Fruit fly (Drosophila melanogaster) whole organism: ENCODE results near the gene CG7728.

Source experiments
- CG8478 ChIP-seq: fragments of >200 bp; optimal IDR thresholded peaks from 2 replicates; lab custom pipeline; 2018; ENCODE audit warnings: inconsistent platforms
- Dll ChIP-seq: fragments of >200 bp; optimal IDR thresholded peaks from 2 replicates; lab custom pipeline; 2017
- EcR ChIP-seq, 2 experiments: fragments of >200 bp; optimal IDR thresholded peaks; 2 replicates each; lab custom pipeline; 2017; ENCODE audit warnings: missing biosample characterization in 2 of 2, missing genetic modification characterization in 2 of 2, missing genetic modification reagents in 2 of 2
- pan ChIP-seq: fragments of >200 bp; optimal IDR thresholded peaks from 2 replicates; lab custom pipeline; 2017
- psq ChIP-seq: fragments of >200 bp; optimal IDR thresholded peaks from 2 replicates; lab custom pipeline; 2017
- usp ChIP-seq: fragments of >200 bp; optimal IDR thresholded peaks from 2 replicates; lab custom pipeline; 2017; ENCODE audit warnings: missing biosample characterization, missing genetic modification characterization, mixed read lengths

The CG7728 gene

DNA sequence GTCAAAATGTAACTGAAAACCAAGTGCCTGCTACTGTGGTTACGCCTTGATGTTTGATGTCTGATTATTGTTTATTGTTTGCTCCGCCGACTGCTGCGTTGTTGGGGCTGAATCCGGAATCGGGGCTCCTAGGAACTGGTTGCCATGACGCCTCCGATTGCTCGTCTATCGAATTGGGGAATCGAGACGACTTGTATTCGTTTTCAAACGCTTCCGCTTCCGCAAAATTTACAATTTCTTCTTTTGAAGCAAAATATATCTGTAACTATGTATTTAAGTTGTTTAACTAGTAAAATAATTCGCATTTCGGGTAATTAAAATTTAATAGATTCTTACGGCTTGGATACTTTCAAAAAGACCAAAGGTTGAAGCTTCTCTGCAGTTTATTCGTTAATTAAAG, 6.4 kb downstream of the CG7728 start, which contains the start of gene CG6652:
CG6652 (minus strand) TSS at position 101 of the 400 bp plus-strand sequence.
- TF ChIP-seq EcR (GFP tag; optimal IDR thresholded peaks at IDR 0.05; lab: Kevin White, UChicago) (no peak), pan (no peak), CG8478 (lab: Kevin White, UChicago) (no peak), psq (lab: Kevin White, UChicago) (no peak), usp (GFP tag; lab: Kevin White, UChicago) (no peak), Dll (lab: Kevin White, UChicago) (no peak)

DNA sequence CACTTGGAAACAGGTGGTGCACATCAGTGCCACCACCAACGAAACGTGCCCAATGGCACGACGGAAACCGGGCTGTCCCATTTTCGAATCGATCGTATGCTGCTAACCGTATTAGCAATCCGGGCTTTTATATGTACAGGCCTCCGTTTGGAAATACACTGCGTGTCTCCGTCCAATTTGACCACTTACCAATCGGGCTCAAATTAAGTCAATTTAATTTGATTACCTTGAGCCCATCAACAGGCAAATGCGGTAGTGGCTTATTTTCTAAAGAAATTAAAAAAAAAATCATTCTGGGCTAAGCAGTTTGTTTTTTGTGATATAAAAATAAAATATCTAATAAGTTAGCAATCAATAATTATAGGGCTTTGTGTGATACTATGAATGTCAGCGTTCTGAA, 7.3 kb downstream of the CG7728 start, which contains the start of gene a10:
a10 (minus strand) TSS at position 101 of the 400 bp plus-strand sequence.
- TF ChIP-seq usp (GFP tag; lab: Kevin White, UChicago) (no peak), Dll (lab: Kevin White, UChicago) (no peak), psq (lab: Kevin White, UChicago) (no peak), pan (no peak), EcR (GFP tag; optimal IDR thresholded peaks at IDR 0.05; lab: Kevin White, UChicago) (no peak), CG8478 (lab: Kevin White, UChicago) (no peak)

DNA sequence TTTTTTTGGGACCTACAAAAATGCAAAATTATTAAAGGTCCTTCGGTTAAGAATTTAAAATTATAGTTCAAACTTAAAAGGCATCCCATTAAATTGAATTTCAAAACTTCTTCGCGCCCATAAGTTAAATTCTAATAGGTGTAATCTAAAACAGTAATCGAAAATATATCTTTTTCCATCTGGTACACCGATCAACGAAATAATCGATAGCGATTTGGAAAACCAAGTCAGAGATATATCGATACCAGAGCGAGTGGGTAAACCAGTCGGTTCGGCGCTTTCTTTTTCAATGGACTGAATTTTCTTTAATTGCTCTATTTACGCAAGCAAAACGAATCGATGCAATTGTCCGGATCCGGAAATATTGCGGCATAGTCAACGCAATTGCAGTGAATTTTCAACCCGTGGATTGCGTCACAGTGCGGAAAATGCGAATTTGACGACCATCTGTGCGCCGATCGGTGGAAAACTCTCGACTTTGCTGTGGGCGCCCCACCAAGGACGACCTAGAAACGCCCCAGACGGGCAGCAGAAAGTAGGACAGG, 7.8 kb downstream of the CG7728 start, which contains the start of gene Fit2:
Fit2 (plus strand) TSS at position 234 of the 545 bp plus-strand sequence.
- TF ChIP-seq psq (lab: Kevin White, UChicago) (no peak), CG8478 (lab: Kevin White, UChicago) (no peak), Dll (lab: Kevin White, UChicago) (no peak), pan (no peak)

DNA sequence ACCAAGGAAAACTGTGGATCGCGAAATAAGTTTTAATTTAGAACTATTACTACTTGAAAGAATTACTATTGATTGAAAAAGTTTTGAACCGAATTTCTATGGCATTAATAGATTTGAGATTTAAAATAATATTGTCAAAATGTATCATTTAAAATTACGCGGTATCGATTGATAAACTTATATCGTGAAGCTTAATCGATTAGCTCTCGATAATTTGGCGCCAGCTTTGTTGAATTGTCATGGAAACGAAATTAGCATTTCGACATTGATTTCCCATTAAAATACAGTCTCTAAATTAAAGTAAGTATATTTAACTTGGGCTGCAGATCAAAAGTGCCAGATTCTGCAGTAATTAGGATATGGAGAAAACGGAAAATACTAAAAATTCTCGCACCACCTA, 11.0 kb downstream of the CG7728 start, which contains the start of gene CG7730:
CG7730 (plus strand) TSS at position 206 of the 400 bp plus-strand sequence.
- TF ChIP-seq EcR (GFP tag; optimal IDR thresholded peaks at IDR 0.05; lab: Kevin White, UChicago) (no peak), pan (no peak)

DNA sequence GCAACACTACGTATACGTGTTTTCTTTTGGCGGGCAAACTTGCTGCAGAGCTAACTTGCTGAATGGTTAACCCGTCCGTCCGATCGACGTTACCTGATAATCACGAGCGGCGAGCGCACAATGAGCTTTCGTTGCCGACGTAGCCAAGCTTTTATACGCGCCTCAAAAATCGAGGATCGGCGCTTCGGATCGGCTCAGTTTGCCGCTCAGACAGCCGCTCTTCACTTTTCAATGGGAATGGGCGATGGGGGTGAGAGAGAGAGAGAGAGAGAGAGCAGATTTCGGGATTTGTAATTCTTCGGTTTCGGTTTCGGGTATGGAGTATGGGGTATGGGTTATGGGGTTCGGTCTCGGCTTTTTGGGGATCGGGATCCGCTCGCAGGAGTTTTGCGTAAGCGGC, 15.6 kb downstream of the CG7728 start, which contains the start of gene Ilp8:
Ilp8 (minus strand) TSS at position 110 of the 400 bp plus-strand sequence.
- no peak for TF ChIP-seq psq (lab: Kevin White, UChicago)
- TF ChIP-seq Dll (lab: Kevin White, UChicago), result peak; percentile 63
- no peak for TF ChIP-seq usp (GFP tag; lab: Kevin White, UChicago)
- TF ChIP-seq EcR (GFP tag; optimal IDR thresholded peaks at IDR 0.05; lab: Kevin White, UChicago), result no peak
- TF ChIP-seq CG8478 (lab: Kevin White, UChicago), result no peak
- TF ChIP-seq pan, result no peak

DNA sequence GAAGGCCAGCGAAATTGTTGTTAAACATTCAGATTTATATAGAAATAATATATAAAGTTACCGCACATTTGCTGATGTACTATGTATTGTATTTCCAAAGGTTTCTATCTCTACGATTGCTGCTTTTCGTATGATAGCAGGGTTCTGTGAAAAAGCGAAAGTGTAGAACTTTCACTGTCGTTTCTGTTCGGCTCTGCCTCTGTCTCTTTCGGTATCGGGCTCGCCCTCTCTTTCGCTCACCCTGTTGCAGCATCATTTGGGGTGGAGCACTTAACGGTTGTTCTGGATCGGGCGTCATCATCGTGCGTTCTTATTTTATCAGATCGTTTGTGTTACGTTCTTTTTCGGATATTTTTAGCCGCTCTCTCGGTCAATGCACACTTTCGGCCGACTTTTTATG, 17.0 kb downstream of the CG7728 start:
- TF ChIP-seq pan, result no peak
- no peak for TF ChIP-seq EcR (GFP tag; optimal IDR thresholded peaks at IDR 0.05; lab: Kevin White, UChicago)
- TF ChIP-seq CG8478 (lab: Kevin White, UChicago), result no peak
- TF ChIP-seq usp (GFP tag; lab: Kevin White, UChicago), result no peak
- TF ChIP-seq Dll (lab: Kevin White, UChicago), result no peak

DNA sequence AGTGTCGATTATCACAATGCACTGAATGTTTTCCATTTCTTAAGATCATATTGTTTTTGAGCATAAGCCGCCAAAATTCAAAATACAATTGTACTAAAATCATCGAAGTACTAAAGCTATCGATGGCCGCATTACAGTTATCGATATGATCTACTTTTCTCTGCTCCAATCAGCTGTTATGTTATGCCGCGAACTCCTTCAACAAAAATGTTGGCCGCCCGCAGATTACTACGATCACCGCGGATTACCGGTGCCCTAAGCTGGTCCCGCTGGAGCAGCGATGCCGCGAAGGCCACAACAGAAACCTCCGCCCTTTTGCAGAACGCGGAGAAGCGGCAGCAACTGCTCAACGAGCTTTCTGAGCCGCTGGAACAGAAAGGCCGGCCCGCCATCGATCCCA, 19.2 kb downstream of the CG7728 start, which contains the start of gene beg:
beg (plus strand) TSS at position 177 of the 400 bp plus-strand sequence.
- no peak for TF ChIP-seq usp (GFP tag; lab: Kevin White, UChicago)
- no peak for TF ChIP-seq EcR (GFP tag; optimal IDR thresholded peaks at IDR 0.05; lab: Kevin White, UChicago)
- no peak for TF ChIP-seq Dll (lab: Kevin White, UChicago)
- no peak for TF ChIP-seq pan
- no peak for TF ChIP-seq psq (lab: Kevin White, UChicago)
- TF ChIP-seq CG8478 (lab: Kevin White, UChicago), result no peak

DNA sequence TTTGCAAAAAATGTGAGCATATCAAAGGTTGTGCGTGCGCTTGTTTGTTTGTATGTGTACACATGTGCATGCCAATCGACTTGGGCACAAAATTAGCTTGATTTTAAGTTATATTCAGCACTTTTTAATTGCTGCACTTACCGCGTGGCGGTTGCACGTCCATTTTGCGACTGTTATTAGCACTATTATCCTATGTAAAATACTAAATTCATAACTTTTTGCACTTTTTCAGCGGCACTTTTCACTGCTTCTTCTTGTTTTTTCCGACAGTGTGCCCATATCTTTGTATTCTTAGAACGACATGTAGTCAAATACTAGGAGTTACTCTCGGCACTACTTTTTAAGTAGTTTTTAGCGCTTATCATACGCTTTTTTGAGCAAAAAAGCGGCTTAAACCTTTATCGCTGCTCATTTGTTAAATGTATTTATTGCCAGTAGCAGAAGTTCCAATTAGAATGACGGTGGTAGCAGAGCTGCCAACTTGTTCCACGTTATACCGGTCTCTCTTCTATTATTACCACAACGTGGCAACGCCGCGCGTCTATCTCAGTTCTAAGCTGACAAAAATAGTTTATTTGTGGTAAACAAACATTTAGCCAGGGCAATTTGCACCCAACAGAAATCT, 26.1 kb downstream of the CG7728 start, which contains the start of the genes scaf6 and Papst2:
scaf6 (minus strand) TSS at position 278 of the 625 bp plus-strand sequence.
Papst2 (plus strand) TSS at position 501 of the 625 bp plus-strand sequence.
- no peak for TF ChIP-seq CG8478 (lab: Kevin White, UChicago)
- no peak for TF ChIP-seq EcR (GFP tag; optimal IDR thresholded peaks at IDR 0.05; lab: Kevin White, UChicago)
- no peak for TF ChIP-seq psq (lab: Kevin White, UChicago)
- TF ChIP-seq Dll (lab: Kevin White, UChicago), result no peak
- TF ChIP-seq pan, result no peak
- no peak for TF ChIP-seq usp (GFP tag; lab: Kevin White, UChicago)

DNA sequence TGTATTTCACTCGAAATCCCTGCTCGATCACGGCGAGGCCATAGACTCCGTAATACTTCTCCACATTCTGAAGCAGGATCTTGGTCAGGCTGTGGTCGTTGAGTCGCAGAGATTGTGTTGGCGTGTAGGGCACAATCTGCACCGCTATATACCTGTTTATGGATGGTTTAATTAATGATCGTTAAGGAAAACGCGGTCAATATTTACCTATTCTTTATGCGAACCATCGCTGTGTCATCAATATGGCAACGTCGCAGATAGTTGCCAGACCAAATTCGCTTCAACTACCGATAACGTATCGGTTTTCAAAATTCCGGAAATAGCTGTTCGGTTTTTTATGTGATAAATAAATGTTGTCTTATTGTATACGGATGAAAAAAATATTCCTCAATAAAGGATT, 28.5 kb downstream of the CG7728 start, which contains the start of gene Pop5:
Pop5 (minus strand) TSS at position 240 of the 400 bp plus-strand sequence.
- TF ChIP-seq EcR (GFP tag; optimal IDR thresholded peaks at IDR 0.05; lab: Kevin White, UChicago), result no peak
- TF ChIP-seq pan, result no peak
- no peak for TF ChIP-seq psq (lab: Kevin White, UChicago)
- TF ChIP-seq Dll (lab: Kevin White, UChicago), result no peak
- no peak for TF ChIP-seq usp (GFP tag; lab: Kevin White, UChicago)
- no peak for TF ChIP-seq CG8478 (lab: Kevin White, UChicago)

DNA sequence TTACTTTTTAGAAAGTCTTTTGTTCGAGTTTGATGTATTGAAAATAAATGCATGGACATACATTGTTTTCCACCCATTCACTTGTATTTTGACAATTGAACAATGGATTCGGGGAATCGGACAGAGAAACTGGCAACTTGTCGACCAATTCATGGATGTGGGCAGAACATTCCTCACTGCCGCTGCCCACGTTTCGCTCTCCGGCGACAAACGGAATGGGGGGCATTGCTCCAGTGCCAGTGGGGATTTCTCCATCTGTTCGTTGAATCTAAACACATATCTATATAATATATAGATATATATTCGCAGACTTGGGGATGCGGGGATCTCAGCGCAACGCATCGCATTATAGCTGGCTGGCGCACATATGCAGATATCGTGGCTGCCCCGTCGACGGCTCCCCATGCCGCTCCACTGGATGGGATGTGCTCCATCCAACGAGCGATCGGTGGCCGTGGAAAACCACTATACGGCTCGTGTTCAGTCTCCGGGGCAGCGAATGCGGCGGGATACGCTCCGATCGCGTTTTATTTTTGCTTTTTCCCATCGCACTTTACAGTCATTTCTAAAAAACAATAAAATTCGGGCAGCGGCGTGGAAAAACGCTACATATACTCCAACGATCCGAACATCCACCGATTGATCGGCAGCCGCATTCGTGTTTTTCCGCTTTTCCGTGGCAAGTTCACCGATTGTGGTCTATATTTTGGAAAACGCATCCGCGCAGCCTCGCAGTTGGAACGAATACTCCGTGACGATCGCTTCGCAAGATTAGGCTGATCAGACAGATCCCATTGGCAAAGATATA, 29.3 kb downstream of the CG7728 start, which contains the start of gene TpnC73F:
TpnC73F (plus strand) TSS at position 633 of the 808 bp plus-strand sequence.
- TF ChIP-seq Dll (lab: Kevin White, UChicago) (no peak), EcR (GFP tag; optimal IDR thresholded peaks at IDR 0.05; lab: Kevin White, UChicago) (no peak), psq (lab: Kevin White, UChicago) (no peak), CG8478 (lab: Kevin White, UChicago) (no peak), usp (GFP tag; lab: Kevin White, UChicago) (no peak), pan (no peak)

DNA sequence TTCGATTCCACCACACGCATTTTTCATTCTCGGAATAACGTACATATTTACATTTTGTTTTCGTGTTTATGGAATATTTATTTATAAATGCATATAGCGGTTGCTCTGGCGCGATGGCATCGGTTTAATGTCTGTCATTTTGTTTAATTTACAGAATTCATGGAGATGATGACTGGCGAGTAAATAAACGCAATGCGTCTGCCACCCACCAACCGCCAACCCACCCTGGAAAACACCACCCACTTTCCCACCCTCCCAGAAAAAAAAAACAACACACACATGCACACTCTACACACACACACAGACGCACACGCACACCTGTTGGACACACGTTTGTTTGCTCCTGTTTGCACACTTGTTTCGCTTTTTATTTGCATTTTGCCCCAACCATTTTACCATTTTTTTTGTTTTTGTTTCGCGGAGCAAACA, 31.5 kb downstream of the CG7728 start:
- TF ChIP-seq CG8478 (lab: Kevin White, UChicago), result no peak
- TF ChIP-seq psq (lab: Kevin White, UChicago), result no peak
- TF ChIP-seq usp (GFP tag; lab: Kevin White, UChicago), result no peak
- TF ChIP-seq pan, result no peak
- TF ChIP-seq EcR (GFP tag; optimal IDR thresholded peaks at IDR 0.05; lab: Kevin White, UChicago), result no peak
- TF ChIP-seq Dll (lab: Kevin White, UChicago), result no peak
